Fruit fly (Drosophila melanogaster) whole organism, embryonic: Measurements from ENCODE around the gene Tehao.
A peak's percentile ranks its signal among the peaks of the same experiment; 100 is the strongest.

Source experiments
- Atf-2 ChIP-seq: fragments of 200-800 bp; sonication (Bioruptor generic); optimal IDR thresholded peaks from 2 replicates; lab custom pipeline; 2016; ENCODE audit warnings: missing biosample characterization, missing genetic modification characterization
- Awh ChIP-seq: fragments of 200-800 bp; sonication (Bioruptor generic); IDR thresholded peaks from 2 replicates; pipeline ENCODE4, ENCODE4 v1.3.6; 2022; ENCODE audit warnings: missing biosample characterization, missing genetic modification characterization
- CG1024 ChIP-seq: fragments of 200-800 bp; sonication (Bioruptor generic); IDR thresholded peaks from 2 replicates; pipeline ENCODE4 v1.3.6; 2022; ENCODE audit warnings: missing biosample characterization, missing genetic modification characterization
- CG10543 ChIP-seq: fragments of 200-800 bp; sonication (Bioruptor generic); optimal IDR thresholded peaks from 3 replicates; lab custom pipeline; 2017; ENCODE audit warnings: missing biosample characterization, mild to moderate bottlenecking, missing genetic modification characterization, moderate library complexity
- CG11247 ChIP-seq: fragments of 200-800 bp; sonication (Bioruptor generic); IDR thresholded peaks from 2 replicates; pipeline ENCODE4 v1.3.6; 2022; ENCODE audit warnings: missing biosample characterization, missing genetic modification characterization
- CG11560 ChIP-seq: fragments of 200-800 bp; sonication (Bioruptor generic); IDR thresholded peaks from 3 replicates; pipeline ENCODE4 v1.3.6; 2022; ENCODE audit warnings: missing biosample characterization, missing genetic modification characterization
- CG1529 ChIP-seq: fragments of 200-800 bp; sonication (Bioruptor generic); optimal IDR thresholded peaks from 3 replicates; lab custom pipeline; 2018; ENCODE audit warnings: missing biosample characterization, missing genetic modification characterization
- CG17328 ChIP-seq: fragments of 200-800 bp; sonication (Bioruptor generic); IDR thresholded peaks from 2 replicates; pipeline ENCODE4 v1.3.6; 2022; ENCODE audit warnings: missing biosample characterization, missing genetic modification characterization
- CG17359 ChIP-seq: fragments of 200-800 bp; sonication (Bioruptor generic); optimal IDR thresholded peaks from 3 replicates; lab custom pipeline; 2018; ENCODE audit warnings: missing biosample characterization, mild to moderate bottlenecking, missing genetic modification characterization, moderate library complexity
- CG30020 ChIP-seq: fragments of 200-800 bp; optimal IDR thresholded peaks from 2 replicates; lab custom pipeline; 2019; ENCODE audit warnings: missing biosample characterization, mild to moderate bottlenecking, missing genetic modification characterization, moderate library complexity
- CG30431 ChIP-seq: fragments of 200-800 bp; sonication (Bioruptor generic); optimal IDR thresholded peaks from 2 replicates; lab custom pipeline; 2017; ENCODE audit warnings: missing biosample characterization, missing genetic modification characterization
- CG33557 ChIP-seq: fragments of 200-800 bp; sonication (Bioruptor generic); optimal IDR thresholded peaks from 2 replicates; lab custom pipeline; 2019; ENCODE audit warnings: missing biosample characterization, mild to moderate bottlenecking, missing genetic modification characterization, moderate library complexity
- CG3838 ChIP-seq: fragments of 200-800 bp; sonication (Bioruptor generic); optimal IDR thresholded peaks from 3 replicates; lab custom pipeline; 2016; ENCODE audit warnings: missing biosample characterization, missing genetic modification characterization
- CG8359 ChIP-seq: fragments of 200-800 bp; sonication (Bioruptor generic); optimal IDR thresholded peaks from 2 replicates; lab custom pipeline; 2017; ENCODE audit warnings: missing biosample characterization, mild to moderate bottlenecking, missing genetic modification characterization, borderline replicate concordance
- CG8924 ChIP-seq: fragments of 200-800 bp; optimal IDR thresholded peaks from 3 replicates; lab custom pipeline; 2019; ENCODE audit warnings: missing biosample characterization, mild to moderate bottlenecking, missing genetic modification characterization, moderate library complexity
- D19B ChIP-seq: fragments of 200-800 bp; sonication (Bioruptor generic); optimal IDR thresholded peaks from 2 replicates; lab custom pipeline; 2017; ENCODE audit warnings: missing biosample characterization, mild to moderate bottlenecking, missing genetic modification characterization
- Deaf1 ChIP-seq: fragments of 200-800 bp; optimal IDR thresholded peaks from 3 replicates; lab custom pipeline; 2019; ENCODE audit warnings: missing biosample characterization, mild to moderate bottlenecking, missing genetic modification characterization, moderate library complexity
- Drgx ChIP-seq: fragments of 200-800 bp; sonication (Bioruptor generic); IDR thresholded peaks from 2 replicates; pipeline ENCODE4 v1.3.6; 2022; ENCODE audit warnings: missing biosample characterization, missing genetic modification characterization
- Elba2 ChIP-seq: fragments of 200-800 bp; sonication (Bioruptor generic); optimal IDR thresholded peaks from 3 replicates; lab custom pipeline; 2016; ENCODE audit warnings: missing biosample characterization, missing genetic modification characterization
- Ets97D ChIP-seq: fragments of 200-800 bp; sonication (Bioruptor generic); optimal IDR thresholded peaks from 3 replicates; lab custom pipeline; 2016; ENCODE audit warnings: missing biosample characterization, missing genetic modification characterization
- Gsc ChIP-seq: fragments of 200-800 bp; sonication (Bioruptor generic); IDR thresholded peaks from 2 replicates; pipeline ENCODE4 v1.3.6; 2022; ENCODE audit warnings: missing biosample characterization, missing genetic modification characterization
- HLH3B ChIP-seq: fragments of 200-800 bp; sonication (Bioruptor generic); IDR thresholded peaks from 2 replicates; pipeline ENCODE4 v1.3.6; 2022; ENCODE audit warnings: missing biosample characterization, missing genetic modification characterization
- HLH4C ChIP-seq: fragments of 200-800 bp; sonication (Bioruptor generic); IDR thresholded peaks from 3 replicates; pipeline ENCODE4 v1.3.6; 2022; ENCODE audit warnings: missing biosample characterization, missing genetic modification characterization; ENCODE audit not compliant: partially characterized antibody
- HmgD ChIP-seq: fragments of 200-800 bp; sonication (Bioruptor generic); optimal IDR thresholded peaks from 3 replicates; lab custom pipeline; 2016; ENCODE audit warnings: missing biosample characterization, missing genetic modification characterization
- Hr39 ChIP-seq: fragments of >200 bp; optimal IDR thresholded peaks from 2 replicates; lab custom pipeline; 2017
- MESR4 ChIP-seq: fragments of 200-800 bp; sonication (Bioruptor generic); optimal IDR thresholded peaks from 2 replicates; lab custom pipeline; 2018; ENCODE audit warnings: missing biosample characterization, mild to moderate bottlenecking, missing genetic modification characterization, moderate library complexity
- Oaz ChIP-seq: fragments of 200-800 bp; sonication (Bioruptor generic); IDR thresholded peaks from 2 replicates; pipeline ENCODE4 v1.3.6; 2022; ENCODE audit warnings: missing biosample characterization, missing genetic modification characterization
- Oli ChIP-seq: fragments of 200-800 bp; sonication (Bioruptor generic); optimal IDR thresholded peaks from 2 replicates; lab custom pipeline; 2018; ENCODE audit warnings: missing biosample characterization, mild to moderate bottlenecking, missing genetic modification characterization, moderate library complexity
- Pdp1 ChIP-seq, 2 experiments: fragments of 200-800 bp; sonication (Bioruptor generic); optimal IDR thresholded peaks; 3 replicates each; lab custom pipeline; 2016; ENCODE audit warnings: missing biosample characterization in 2 of 2, missing genetic modification characterization in 2 of 2, mild to moderate bottlenecking in 1 of 2, moderate library complexity in 1 of 2
- Ravus ChIP-seq: fragments of 200-800 bp; sonication (Bioruptor generic); IDR thresholded peaks from 2 replicates; pipeline ENCODE4 v1.3.6; 2022; ENCODE audit warnings: missing biosample characterization, missing genetic modification characterization
- Ssrp ChIP-seq: fragments of 200-800 bp; sonication (Bioruptor generic); optimal IDR thresholded peaks from 2 replicates; lab custom pipeline; 2018; ENCODE audit warnings: missing biosample characterization, mild to moderate bottlenecking, missing genetic modification characterization, moderate library complexity
- Taf1 ChIP-seq: fragments of 200-800 bp; sonication (Bioruptor generic); IDR thresholded peaks from 2 replicates; pipeline ENCODE4 v1.3.6; 2022; ENCODE audit warnings: missing biosample characterization, missing genetic modification characterization
- ac ChIP-seq: fragments of 200-800 bp; sonication (Bioruptor generic); optimal IDR thresholded peaks from 3 replicates; lab custom pipeline; 2017; ENCODE audit warnings: missing biosample characterization, mild to moderate bottlenecking, missing genetic modification characterization
- amos ChIP-seq: fragments of 200-800 bp; sonication (Bioruptor generic); IDR thresholded peaks from 2 replicates; pipeline ENCODE4 v1.3.6; 2022; ENCODE audit warnings: missing biosample characterization, missing genetic modification characterization; ENCODE audit not compliant: partially characterized antibody
- ara ChIP-seq: fragments of 200-800 bp; sonication (Bioruptor generic); IDR thresholded peaks from 2 replicates; pipeline ENCODE4 v1.3.6; 2022; ENCODE audit warnings: missing biosample characterization, missing genetic modification characterization
- ci ChIP-seq: fragments of 200-800 bp; sonication (Bioruptor generic); IDR thresholded peaks from 3 replicates; pipeline ENCODE4 v1.3.6; 2022; ENCODE audit warnings: missing biosample characterization, missing genetic modification characterization
- crp ChIP-seq, 2 experiments: fragments of 200-800 bp; sonication (Bioruptor generic); optimal IDR thresholded peaks; 2 replicates in 1 of 2; 3 replicates in 1 of 2; lab custom pipeline; 2017; ENCODE audit warnings: missing biosample characterization in 2 of 2, missing genetic modification characterization in 2 of 2, mild to moderate bottlenecking in 1 of 2, moderate library complexity in 1 of 2
- dan ChIP-seq: fragments of 200-800 bp; sonication (Bioruptor generic); IDR thresholded peaks from 2 replicates; pipeline ENCODE4 v1.3.6; 2022; ENCODE audit warnings: missing biosample characterization, missing genetic modification characterization
- fru ChIP-seq: fragments of >200 bp; optimal IDR thresholded peaks from 2 replicates; lab custom pipeline; 2017
- knrl ChIP-seq: fragments of 200-800 bp; sonication (Bioruptor generic); IDR thresholded peaks from 3 replicates; pipeline ENCODE4 v1.3.6; 2022; ENCODE audit warnings: missing biosample characterization, missing genetic modification characterization; ENCODE audit not compliant: partially characterized antibody
- mirr ChIP-seq: fragments of 200-800 bp; sonication (Bioruptor generic); optimal IDR thresholded peaks from 3 replicates; lab custom pipeline; 2018; ENCODE audit warnings: missing biosample characterization, mild to moderate bottlenecking, missing genetic modification characterization
- mld ChIP-seq: fragments of 200-800 bp; sonication (Bioruptor generic); IDR thresholded peaks from 3 replicates; pipeline ENCODE4 v1.3.6; 2022; ENCODE audit warnings: missing biosample characterization, missing genetic modification characterization; ENCODE audit not compliant: partially characterized antibody
- phol ChIP-seq: fragments of 200-800 bp; sonication (Bioruptor generic); optimal IDR thresholded peaks from 3 replicates; lab custom pipeline; 2018; ENCODE audit warnings: missing biosample characterization, mild to moderate bottlenecking, missing genetic modification characterization, moderate library complexity
- rib ChIP-seq: fragments of 200-800 bp; sonication (Bioruptor generic); IDR thresholded peaks from 2 replicates; pipeline ENCODE4 v1.3.6; 2022; ENCODE audit warnings: missing biosample characterization, missing genetic modification characterization
- sens-2 ChIP-seq: fragments of 200-800 bp; sonication (Bioruptor generic); IDR thresholded peaks from 2 replicates; pipeline ENCODE4 v1.3.6; 2022; ENCODE audit warnings: missing biosample characterization, missing genetic modification characterization
- slbo ChIP-seq: fragments of 200-800 bp; sonication (Bioruptor generic); IDR thresholded peaks from 2 replicates; pipeline ENCODE4 v1.3.6; 2022; ENCODE audit warnings: missing biosample characterization, missing genetic modification characterization
- slou ChIP-seq: fragments of 200-800 bp; sonication (Bioruptor generic); optimal IDR thresholded peaks from 3 replicates; lab custom pipeline; 2016; ENCODE audit warnings: missing biosample characterization, missing genetic modification characterization
- tin ChIP-seq: fragments of 200-800 bp; sonication (Bioruptor generic); optimal IDR thresholded peaks from 3 replicates; lab custom pipeline; 2016; ENCODE audit warnings: missing biosample characterization, missing genetic modification characterization
- twi ChIP-seq: fragments of 200-800 bp; optimal IDR thresholded peaks from 2 replicates; lab custom pipeline; 2019; ENCODE audit warnings: missing biosample characterization, mild to moderate bottlenecking, missing genetic modification characterization, moderate library complexity
- wek ChIP-seq: fragments of 200-800 bp; sonication (Bioruptor generic); optimal IDR thresholded peaks from 3 replicates; lab custom pipeline; 2018; ENCODE audit warnings: missing biosample characterization, mild to moderate bottlenecking, missing genetic modification characterization, moderate library complexity
- zf30C ChIP-seq: fragments of 200-800 bp; sonication (Bioruptor generic); optimal IDR thresholded peaks from 3 replicates; lab custom pipeline; 2018; ENCODE audit warnings: missing biosample characterization, mild to moderate bottlenecking, missing genetic modification characterization

Tehao gene

DNA sequence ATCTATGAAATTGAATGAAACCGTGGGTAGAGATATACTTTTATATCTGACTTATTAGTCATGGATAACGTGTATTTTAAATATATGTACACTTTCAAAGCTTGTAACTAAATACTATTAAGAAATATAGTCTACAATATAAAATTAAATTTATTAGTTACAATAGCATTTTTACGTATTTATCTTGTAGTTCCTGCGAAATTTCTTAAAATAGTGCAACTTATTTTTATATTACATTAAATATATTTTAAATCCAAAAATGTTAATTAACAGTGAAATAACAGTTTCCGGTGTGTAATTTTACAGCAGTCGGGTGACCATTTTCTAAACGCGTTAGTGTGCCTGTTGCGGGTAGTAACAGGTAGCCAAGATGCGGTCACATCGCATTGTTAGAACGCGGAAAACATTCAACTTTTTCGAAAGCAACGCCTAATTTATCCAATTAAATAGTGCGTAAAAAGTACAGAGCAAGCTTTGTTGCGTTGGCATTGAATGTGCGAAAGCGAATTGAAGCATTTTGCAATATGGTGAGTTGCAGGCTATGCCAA is 36.7 kb upstream of the Tehao start, which contains the start of the genes CG10859 and CG7110 (continued):
- TF ChIP-seq slbo (GFP tag; lab: Robert Waterston, UW) (no peak), CG8359 (GFP tag; lab: Kevin White, UChicago) (peak; percentile 38), dan (GFP tag; lab: Robert Waterston, UW) (no peak), mirr (GFP tag; lab: Kevin White, UChicago) (peak; percentile 55), CG30431 (GFP tag; lab: Kevin White, UChicago) (no peak), CG17359 (tag; lab: Kevin White, UChicago) (peak; percentile 34), ci (peak; percentile 88), D19B (no peak), Oli (tag; lab: Kevin White, UChicago) (no peak), ac (GFP tag; lab: Kevin White, UChicago) (no peak), wek (GFP tag; lab: Kevin White, UChicago) (peak; percentile 88), Oaz (GFP tag; lab: Robert Waterston, UW) (0 out of 2 replicates have a peak, but pooled peaks have one; percentile 32), slou (GFP tag; lab: Kevin White, UChicago) (no peak), CG17328 (peak; percentile 14; the same call in 1 of the 2 replicates), HLH3B (0 out of 2 replicates have a peak, but pooled peaks have one; percentile 19), Awh (GFP tag; lab: Robert Waterston, UW) (no peak), CG8924 (tag; lab: Kevin White, UChicago) (no peak), Taf1 (GFP tag; lab: Robert Waterston, UW) (no peak), phol (tag; lab: Kevin White, UChicago) (peak; percentile 69), crp (GFP tag; optimal IDR thresholded peaks at IDR 0.05; lab: Kevin White, UChicago) (no peak), sens-2 (GFP tag; lab: Robert Waterston, UW) (peak; percentile 33; the same call in 1 of the 2 replicates), Gsc (GFP tag; lab: Robert Waterston, UW) (no peak), Drgx (GFP tag; lab: Robert Waterston, UW) (no peak), CG11560 (tag; lab: Robert Waterston, UW) (no peak), MESR4 (peak; percentile 46), mld (GFP tag; lab: Robert Waterston, UW) (no peak), tin (GFP tag; lab: Kevin White, UChicago) (peak; percentile 11), knrl (no peak), CG10543 (GFP tag; lab: Kevin White, UChicago) (peak; percentile 26), fru (lab: Kevin White, UChicago) (no peak), Ssrp (tag; lab: Kevin White, UChicago) (no peak), Ravus (GFP tag; lab: Robert Waterston, UW) (no peak), Deaf1 (no peak), ara (GFP tag; lab: Robert Waterston, UW) (no peak), Hr39 (no peak), Elba2 (GFP tag; lab: Kevin White, UChicago) (peak; percentile 66), Pdp1 (GFP tag; optimal IDR thresholded peaks at IDR 0.05; lab: Kevin White, UChicago) (peak in 1 of 2 experiments; percentile 27), Atf-2 (GFP tag; lab: Kevin White, UChicago) (no peak), CG30020 (tag; lab: Kevin White, UChicago) (peak; percentile 33), HLH4C (GFP tag; lab: Robert Waterston, UW) (no peak), CG1024 (GFP tag; lab: Robert Waterston, UW) (peak; percentile 21; the same call in 1 of the 2 replicates), CG11247 (GFP tag; lab: Robert Waterston, UW) (no peak), Ets97D (GFP tag; lab: Kevin White, UChicago) (peak; percentile 98), amos (GFP tag; lab: Robert Waterston, UW) (peak; percentile 30; the same call in 1 of the 2 replicates), HmgD (no peak), CG33557 (GFP tag; lab: Kevin White, UChicago) (peak; percentile 32), twi (tag; lab: Kevin White, UChicago) (peak; percentile 33), CG3838 (GFP tag; lab: Kevin White, UChicago) (no peak), rib (no peak), zf30C (no peak), CG1529 (GFP tag; lab: Kevin White, UChicago) (peak; percentile 3)
